Worm (Caenorhabditis elegans) whole organism, L2 larva: ENCODE data around the gene W09G10.9.
A peak's percentile ranks its signal among the peaks of the same experiment; 100 is the strongest.

ENCODE experiments used
- C34F6.9 ChIP-seq: fragments of 150-350 bp; optimal IDR thresholded peaks from 2 replicates; lab custom pipeline; 2014; ENCODE audit warnings: missing biosample characterization, missing genetic modification characterization
- F13H6.1 ChIP-seq: sonication (generic microtip); optimal IDR thresholded peaks from 2 replicates; lab custom pipeline; 2016; ENCODE audit warnings: missing genetic modification characterization, missing compliant biosample characterization
- R02D3.7 ChIP-seq: fragments of 150-350 bp; optimal IDR thresholded peaks from 2 replicates; lab custom pipeline; 2014; ENCODE audit warnings: missing biosample characterization, missing genetic modification characterization
- Y55F3AM.14 ChIP-seq: fragments of 200-800 bp; sonication (Bioruptor generic); optimal IDR thresholded peaks from 2 replicates; lab custom pipeline; 2018; ENCODE audit warnings: mild to moderate bottlenecking, missing genetic modification characterization, missing compliant biosample characterization
- ZK546.5 ChIP-seq: sonication (generic microtip); optimal IDR thresholded peaks from 2 replicates; lab custom pipeline; 2017; ENCODE audit warnings: missing biosample characterization, missing genetic modification characterization
- alr-1 ChIP-seq: fragments of 150-350 bp; optimal IDR thresholded peaks from 2 replicates; lab custom pipeline; 2014; ENCODE audit warnings: missing biosample characterization, missing genetic modification characterization
- aly-2 ChIP-seq: fragments of 150-350 bp; optimal IDR thresholded peaks from 2 replicates; lab custom pipeline; 2014; ENCODE audit warnings: missing biosample characterization, missing genetic modification characterization
- ama-1 ChIP-seq: fragments of 150-350 bp; optimal IDR thresholded peaks from 2 replicates; lab custom pipeline; 2018; ENCODE audit warnings: inconsistent platforms
- blmp-1 ChIP-seq: sonication (generic microtip); optimal IDR thresholded peaks from 2 replicates; lab custom pipeline; 2017; ENCODE audit warnings: missing genetic modification characterization, mild to moderate bottlenecking, missing compliant biosample characterization, antibody characterized with exemption, moderate library complexity; ENCODE audit not compliant: insufficient read depth
- ceh-16 ChIP-seq: fragments of 150-350 bp; optimal IDR thresholded peaks from 2 replicates; lab custom pipeline; 2014; ENCODE audit warnings: missing biosample characterization, missing genetic modification characterization
- ceh-82 ChIP-seq: fragments of 150-350 bp; optimal IDR thresholded peaks from 2 replicates; lab custom pipeline; 2014; ENCODE audit warnings: missing biosample characterization, missing genetic modification characterization
- crh-2 ChIP-seq: sonication (generic microtip); optimal IDR thresholded peaks from 2 replicates; lab custom pipeline; 2017; ENCODE audit warnings: missing biosample characterization, missing genetic modification characterization
- egl-27 ChIP-seq: sonication (generic microtip); optimal IDR thresholded peaks from 3 replicates; lab custom pipeline; 2017; ENCODE audit warnings: missing biosample characterization, missing genetic modification reagents, missing genetic modification characterization
- elt-1 ChIP-seq: fragments of 150-350 bp; optimal IDR thresholded peaks from 2 replicates; lab custom pipeline; 2014; ENCODE audit warnings: missing biosample characterization, missing genetic modification characterization
- elt-3 ChIP-seq: sonication (generic microtip); optimal IDR thresholded peaks from 2 replicates; lab custom pipeline; 2017; ENCODE audit warnings: missing biosample characterization, missing genetic modification characterization
- fos-1 ChIP-seq: fragments of 150-350 bp; optimal IDR thresholded peaks from 2 replicates; lab custom pipeline; 2014; ENCODE audit warnings: missing biosample characterization, missing genetic modification characterization
- gmeb-1 ChIP-seq: fragments of 150-350 bp; optimal IDR thresholded peaks from 2 replicates; lab custom pipeline; 2014; ENCODE audit warnings: missing biosample characterization, missing genetic modification characterization
- lin-11 ChIP-seq: fragments of 150-350 bp; sonication (generic microtip); optimal IDR thresholded peaks from 2 replicates; lab custom pipeline; 2014; ENCODE audit warnings: missing biosample characterization, missing genetic modification characterization, inconsistent platforms, mixed read lengths
- lin-13 ChIP-seq: fragments of 150-350 bp; optimal IDR thresholded peaks from 2 replicates; lab custom pipeline; 2014; ENCODE audit warnings: missing biosample characterization, missing genetic modification reagents, missing genetic modification characterization
- lsy-2 ChIP-seq, 2 experiments: fragments of 150-350 bp in 1 of 2; sonication (generic microtip) in 1 of 2; optimal IDR thresholded peaks; 2 replicates each; lab custom pipeline; 2014 to 2017; ENCODE audit warnings: missing biosample characterization in 2 of 2, missing genetic modification characterization in 2 of 2
- mbf-1 ChIP-seq: sonication (generic microtip); optimal IDR thresholded peaks from 2 replicates; lab custom pipeline; 2017; ENCODE audit warnings: missing biosample characterization, missing genetic modification characterization
- mdl-1 ChIP-seq, 2 experiments: fragments of 150-350 bp in 1 of 2; sonication (generic microtip) in 1 of 2; optimal IDR thresholded peaks; 2 replicates each; lab custom pipeline; 2017; ENCODE audit warnings: missing biosample characterization in 2 of 2, missing genetic modification characterization in 2 of 2
- nhr-10 ChIP-seq: sonication (generic microtip); optimal IDR thresholded peaks from 2 replicates; lab custom pipeline; 2017; ENCODE audit warnings: missing biosample characterization, missing genetic modification characterization
- nhr-11 ChIP-seq: fragments of 150-350 bp; optimal IDR thresholded peaks from 2 replicates; lab custom pipeline; 2014; ENCODE audit warnings: missing biosample characterization, missing genetic modification characterization
- nhr-12 ChIP-seq: fragments of 150-350 bp; optimal IDR thresholded peaks from 2 replicates; lab custom pipeline; 2014; ENCODE audit warnings: missing biosample characterization, missing genetic modification characterization
- nhr-129 ChIP-seq: fragments of 150-350 bp; optimal IDR thresholded peaks from 2 replicates; lab custom pipeline; 2014; ENCODE audit warnings: missing biosample characterization, missing genetic modification characterization
- nhr-21 ChIP-seq: fragments of 150-350 bp; optimal IDR thresholded peaks from 2 replicates; lab custom pipeline; 2014; ENCODE audit warnings: missing biosample characterization, missing genetic modification characterization
- nhr-23 ChIP-seq: fragments of 150-350 bp; optimal IDR thresholded peaks from 2 replicates; lab custom pipeline; 2014; ENCODE audit warnings: missing biosample characterization, missing genetic modification reagents, missing genetic modification characterization
- nhr-237 ChIP-seq: fragments of 150-350 bp; optimal IDR thresholded peaks from 2 replicates; lab custom pipeline; 2014; ENCODE audit warnings: missing biosample characterization, missing genetic modification characterization
- nhr-25 ChIP-seq: fragments of 150-350 bp; sonication (generic microtip); optimal IDR thresholded peaks from 3 replicates; lab custom pipeline; 2014; ENCODE audit warnings: missing biosample characterization, missing genetic modification characterization
- nhr-6 ChIP-seq: fragments of 150-350 bp; optimal IDR thresholded peaks from 2 replicates; lab custom pipeline; 2014; ENCODE audit warnings: missing biosample characterization, missing genetic modification characterization
- nhr-77 ChIP-seq: fragments of 150-350 bp; optimal IDR thresholded peaks from 2 replicates; lab custom pipeline; 2014; ENCODE audit warnings: missing biosample characterization, missing genetic modification characterization
- peb-1 ChIP-seq: fragments of 150-350 bp; optimal IDR thresholded peaks from 2 replicates; lab custom pipeline; 2014; ENCODE audit warnings: missing biosample characterization, missing genetic modification characterization
- skn-1 ChIP-seq: sonication (generic microtip); optimal IDR thresholded peaks from 2 replicates; lab custom pipeline; 2017; ENCODE audit warnings: missing biosample characterization, missing genetic modification characterization
- sma-3 ChIP-seq: sonication (generic microtip); optimal IDR thresholded peaks from 2 replicates; lab custom pipeline; 2016; ENCODE audit warnings: missing genetic modification reagents, missing genetic modification characterization, missing compliant biosample characterization
- sma-9 ChIP-seq, 2 experiments: fragments of 150-350 bp in 1 of 2; sonication (generic microtip) in 1 of 2; optimal IDR thresholded peaks; 2 replicates each; lab custom pipeline; 2014 to 2016; ENCODE audit warnings: missing genetic modification characterization in 2 of 2, mild to moderate bottlenecking in 1 of 2, missing biosample characterization in 1 of 2, missing compliant biosample characterization in 1 of 2, missing genetic modification reagents in 1 of 2, moderate library complexity in 1 of 2
- snpc-4 ChIP-seq: fragments of 150-350 bp; optimal IDR thresholded peaks from 2 replicates; lab custom pipeline; 2014; ENCODE audit warnings: missing biosample characterization, missing genetic modification characterization
- unc-39 ChIP-seq: fragments of 150-350 bp; optimal IDR thresholded peaks from 2 replicates; lab custom pipeline; 2014; ENCODE audit warnings: missing biosample characterization, missing genetic modification characterization
- unc-55 ChIP-seq: fragments of 150-350 bp; sonication (generic microtip); optimal IDR thresholded peaks from 3 replicates; lab custom pipeline; 2014; ENCODE audit warnings: missing biosample characterization, missing genetic modification reagents, missing genetic modification characterization
- zag-1 ChIP-seq: fragments of 150-350 bp; optimal IDR thresholded peaks from 2 replicates; lab custom pipeline; 2014; ENCODE audit warnings: missing biosample characterization, missing genetic modification characterization
- ztf-11 ChIP-seq: sonication (generic microtip); optimal IDR thresholded peaks from 2 replicates; lab custom pipeline; 2017; ENCODE audit warnings: missing biosample characterization, missing genetic modification characterization
- ztf-4 ChIP-seq: fragments of 150-350 bp; optimal IDR thresholded peaks from 2 replicates; lab custom pipeline; 2014; ENCODE audit warnings: missing biosample characterization, missing genetic modification characterization

W09G10.9 gene

DNA sequence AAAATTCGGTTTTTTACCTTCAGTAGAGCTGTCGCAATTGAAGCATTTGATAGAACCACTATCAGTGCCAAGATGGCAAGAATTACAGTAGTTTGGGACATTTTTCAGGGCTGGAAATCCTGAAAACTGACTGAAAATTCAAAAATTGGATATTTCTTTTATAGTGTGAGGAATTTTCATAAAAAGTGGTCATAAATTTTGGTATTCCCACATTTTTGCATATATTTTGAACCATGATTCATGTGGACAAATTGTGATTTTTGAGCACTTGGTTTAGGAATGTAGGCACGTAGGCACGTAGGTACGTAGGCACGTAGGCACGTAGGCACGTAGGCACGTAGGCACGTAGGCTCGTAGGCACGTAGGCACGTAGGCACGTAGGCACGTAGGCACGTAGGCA is 9.4 kb upstream of the W09G10.9 start, which contains the start of gene Y49F6B.19:
TSS of gene Y49F6B.19 (minus strand) at position 101 of the 400 bp plus-strand sequence.
- no peak for TF ChIP-seq peb-1 (tag; lab: Kevin White, UChicago)
- no peak for TF ChIP-seq F13H6.1 (tag; lab: Kevin White, UChicago)

DNA sequence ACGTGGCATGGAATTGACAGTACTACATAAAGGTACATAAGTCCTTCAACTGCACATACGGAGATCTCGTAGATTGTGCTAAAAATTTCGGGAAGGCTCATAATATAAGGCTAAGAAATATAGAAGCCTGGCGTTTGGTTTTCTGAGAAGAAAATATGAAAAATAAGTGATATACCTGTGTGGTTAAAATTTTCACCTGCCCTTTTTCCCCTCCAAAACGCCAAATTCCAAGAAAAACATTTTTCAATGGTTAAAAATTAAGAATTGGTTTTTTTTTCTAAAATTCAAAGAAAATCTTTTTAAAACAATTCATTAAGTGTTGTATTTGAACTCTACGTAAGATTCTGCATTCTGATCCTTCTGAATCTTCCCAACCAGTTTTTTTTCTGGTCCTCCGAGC is 7.0 kb upstream of the W09G10.9 start, which contains the start of gene srz-5:
TSS of gene srz-5 (minus strand) at position 101 of the 400 bp plus-strand sequence.
- no peak for TF ChIP-seq ztf-11 (tag; lab: Kevin White, UChicago)
- TF ChIP-seq ZK546.5 (tag; lab: Kevin White, UChicago) = no peak
- TF ChIP-seq nhr-11 (tag; lab: Kevin White, UChicago) = no peak
- TF ChIP-seq skn-1 = no peak
- no peak for TF ChIP-seq peb-1 (tag; lab: Kevin White, UChicago)
- no peak for TF ChIP-seq lin-11 (tag; lab: Kevin White, UChicago)
- TF ChIP-seq nhr-10 (tag; lab: Kevin White, UChicago) = no peak
- TF ChIP-seq elt-1 = no peak
- no peak for TF ChIP-seq nhr-77 (tag; lab: Kevin White, UChicago)
- no peak for TF ChIP-seq mdl-1 (tag; optimal IDR thresholded peaks at IDR 0.05; lab: Kevin White, UChicago)
- TF ChIP-seq nhr-23 (tag; lab: Kevin White, UChicago) = no peak
- TF ChIP-seq unc-55 = no peak

DNA sequence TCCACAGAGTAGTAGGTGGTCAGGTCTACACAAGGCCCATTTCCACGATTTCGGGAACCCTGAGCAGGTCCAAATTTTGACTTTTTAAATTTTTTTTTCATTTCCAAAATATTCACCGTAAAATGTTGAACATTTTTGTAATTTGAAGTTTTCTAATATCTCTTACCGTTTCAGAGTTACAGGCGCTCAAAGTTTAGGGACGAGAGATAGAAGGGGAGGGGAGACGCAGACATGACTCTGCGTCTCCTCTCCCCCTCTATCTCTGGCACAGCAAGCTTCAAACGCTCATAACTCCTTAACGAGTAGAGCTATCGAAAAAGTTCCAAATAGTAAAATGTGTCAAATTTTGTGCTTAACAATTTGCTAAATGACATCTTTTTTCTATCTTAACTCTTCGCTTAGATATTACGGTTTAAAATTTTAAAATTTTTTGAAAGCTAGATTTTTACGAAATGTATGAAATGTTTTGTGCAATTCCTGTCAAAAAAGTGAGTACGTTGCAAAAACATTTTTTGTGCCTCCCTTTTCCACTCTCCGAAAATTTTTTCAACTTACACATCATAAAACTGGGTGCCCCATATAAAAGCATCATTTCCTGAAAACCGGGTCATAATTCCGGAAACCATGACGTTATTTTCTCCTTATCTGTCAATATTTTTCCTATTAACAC is 6.1 kb upstream of the W09G10.9 start, which contains the start of the genes Y49F6B.14 and clec-125:
TSS of gene Y49F6B.14 (minus strand) at position 101 of the 670 bp plus-strand sequence.
TSS of gene clec-125 (plus strand) at position 620 of the 670 bp plus-strand sequence.
- TF ChIP-seq mdl-1 (tag; optimal IDR thresholded peaks at IDR 0.05; lab: Kevin White, UChicago) (no peak), unc-39 (tag; lab: Kevin White, UChicago) (no peak)

DNA sequence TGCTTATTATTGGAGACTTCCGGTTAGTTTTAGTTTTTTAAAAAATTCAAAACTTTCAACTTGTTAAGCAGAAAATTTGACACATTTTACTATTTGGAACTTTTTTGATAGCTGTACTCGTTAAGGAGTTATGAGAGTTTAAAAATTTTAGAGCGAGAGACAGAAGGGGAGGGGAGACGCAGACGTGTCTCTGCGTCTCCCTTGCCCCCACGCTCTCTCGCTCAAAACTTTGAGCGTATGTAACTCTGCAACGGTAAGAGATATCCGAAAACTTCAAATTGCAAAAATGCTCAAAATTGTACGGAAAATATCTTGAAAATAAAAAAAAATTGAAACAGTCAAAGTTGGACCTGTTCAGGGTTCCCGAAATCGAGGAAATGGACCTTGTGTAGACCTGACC is 5.4 kb upstream of the W09G10.9 start:
- no peak for TF ChIP-seq snpc-4 (tag; lab: Kevin White, UChicago)
- no peak for TF ChIP-seq elt-3

DNA sequence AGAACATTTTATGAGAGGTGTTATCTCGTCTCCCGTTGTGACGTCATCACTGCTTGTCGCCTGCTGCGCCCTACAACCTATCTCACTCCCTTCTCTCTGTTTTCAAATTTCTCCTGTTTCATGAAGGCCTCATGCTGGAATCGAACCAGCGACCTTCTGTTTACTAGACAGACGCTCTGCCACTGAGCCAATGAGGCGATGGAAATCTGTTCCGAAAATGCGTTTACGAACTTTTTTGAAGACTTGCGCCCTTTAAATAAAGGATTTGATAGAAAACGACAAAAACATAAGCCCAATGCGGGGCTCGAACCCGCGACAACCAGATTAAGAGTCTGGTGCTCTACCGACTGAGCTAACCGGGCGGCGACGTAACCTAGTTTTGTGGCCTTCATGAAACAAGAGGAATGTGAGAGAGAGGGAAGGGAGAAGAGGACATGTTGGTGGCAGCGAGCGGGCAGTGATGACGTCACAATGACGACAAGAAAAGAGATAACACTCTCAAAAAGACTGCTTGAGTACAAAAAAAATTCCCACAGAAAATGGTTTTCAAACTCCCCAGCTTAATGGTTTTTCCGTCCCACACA is 2.5 kb upstream of the W09G10.9 start, which contains the start of gene clec-126:
TSS of gene clec-126 (plus strand) at position 534 of the 584 bp plus-strand sequence.
- TF ChIP-seq ama-1 (lab: Kevin White, UChicago) (no peak), ceh-16 (tag; lab: Kevin White, UChicago) (peak; percentile 2), nhr-6 (tag; lab: Kevin White, UChicago) (no peak), nhr-129 (peak; percentile 86), unc-39 (tag; lab: Kevin White, UChicago) (no peak), unc-55 (peak; percentile 44), egl-27 (peak; percentile 48), aly-2 (tag; lab: Kevin White, UChicago) (no peak), ztf-4 (peak; percentile 21), lsy-2 (tag; optimal IDR thresholded peaks at IDR 0.05; lab: Kevin White, UChicago) (peak; percentile 21 to 84), blmp-1 (no peak), lin-13 (peak; percentile 81), C34F6.9 (tag; lab: Kevin White, UChicago) (peak; percentile 71), R02D3.7 (tag; lab: Kevin White, UChicago) (no peak), Y55F3AM.14 (GFP tag; lab: Kevin White, UChicago) (peak; percentile 52), ztf-11 (tag; lab: Kevin White, UChicago) (no peak), mbf-1 (tag; lab: Kevin White, UChicago) (no peak), snpc-4 (tag; lab: Kevin White, UChicago) (peak; percentile 32), nhr-77 (tag; lab: Kevin White, UChicago) (no peak), nhr-12 (tag; lab: Kevin White, UChicago) (no peak), F13H6.1 (tag; lab: Kevin White, UChicago) (peak; percentile 66), nhr-23 (tag; lab: Kevin White, UChicago) (no peak), sma-3 (GFP tag; lab: Kevin White, UChicago) (peak; percentile 81), fos-1 (tag; lab: Kevin White, UChicago) (peak; percentile 77), gmeb-1 (tag; lab: Kevin White, UChicago) (peak; percentile 72), skn-1 (no peak), zag-1 (peak; percentile 15), sma-9 (GFP tag; optimal IDR thresholded peaks at IDR 0.05; lab: Kevin White, UChicago) (no peak), sma-9 (tag; optimal IDR thresholded peaks at IDR 0.05; lab: Kevin White, UChicago) (no peak), nhr-237 (tag; lab: Kevin White, UChicago) (no peak), nhr-21 (peak; percentile 80), ceh-82 (tag; lab: Kevin White, UChicago) (no peak), nhr-25 (tag; lab: Kevin White, UChicago) (peak; percentile 12), alr-1 (no peak), crh-2 (tag; lab: Kevin White, UChicago) (peak; percentile 81), mdl-1 (tag; optimal IDR thresholded peaks at IDR 0.05; lab: Kevin White, UChicago) (no peak)
